Worm (Caenorhabditis elegans) whole organism, midembryonic: ENCODE data around the gene sld-5.

Source experiments
- T22C8.4 ChIP-seq: fragments of 200-800 bp; sonication (Bioruptor generic); IDR thresholded peaks from 2 replicates; pipeline ENCODE4 v1.3.6; 2022; ENCODE audit warnings: missing genetic modification characterization, missing compliant biosample characterization
- flt-1 ChIP-seq: fragments of 200-800 bp; sonication (Bioruptor generic); IDR thresholded peaks from 2 replicates; pipeline ENCODE4 v1.3.6; 2022; ENCODE audit warnings: missing genetic modification characterization, missing compliant biosample characterization
- klf-2 ChIP-seq: fragments of 200-800 bp; sonication (Bioruptor generic); conservative IDR thresholded peaks from 2 replicates; pipeline ENCODE4 v1.3.6; 2022; ENCODE audit warnings: missing genetic modification reagents, missing genetic modification characterization, missing compliant biosample characterization
- ref-1 ChIP-seq: fragments of 200-800 bp; sonication (Bioruptor generic); conservative IDR thresholded peaks from 2 replicates; pipeline ENCODE4 v1.3.6; 2022; ENCODE audit warnings: missing genetic modification reagents, missing genetic modification characterization, missing compliant biosample characterization
- tab-1 ChIP-seq: fragments of 200-800 bp; sonication (Bioruptor generic); IDR thresholded peaks from 2 replicates; pipeline ENCODE4 v1.3.6; 2022; ENCODE audit warnings: missing genetic modification characterization, missing compliant biosample characterization
- ztf-29 ChIP-seq: fragments of 200-800 bp; sonication (Bioruptor generic); IDR thresholded peaks from 2 replicates; pipeline ENCODE4 v1.3.6; 2022; ENCODE audit warnings: missing genetic modification reagents, missing genetic modification characterization, missing compliant biosample characterization

ce11 chrV:20192102-20192880 lies 45.3 kb downstream of the sld-5 start, which contains the start of the genes fbxa-115 and Y113G7B.27:
- TF ChIP-seq flt-1 (GFP tag; lab: Robert Waterston, UW) (no peak), tab-1 (GFP tag; lab: Robert Waterston, UW) (no peak), ztf-29 (GFP tag; lab: Robert Waterston, UW) (no peak), klf-2 (GFP tag; lab: Robert Waterston, UW) (no peak), ref-1 (GFP tag; lab: Robert Waterston, UW) (no peak), T22C8.4 (GFP tag; lab: Robert Waterston, UW) (no peak)
